Fruit fly (Drosophila melanogaster) whole organism, embryonic: ENCODE results near the gene rasp.

ENCODE experiments used
- B-H1 ChIP-seq: fragments of 200-800 bp; sonication (Bioruptor generic); IDR thresholded peaks from 3 replicates; pipeline ENCODE4 v1.3.6; 2022; ENCODE audit warnings: missing biosample characterization, missing genetic modification characterization
- BtbVII ChIP-seq: fragments of 200-800 bp; sonication (Bioruptor generic); optimal IDR thresholded peaks from 3 replicates; lab custom pipeline; 2017; ENCODE audit warnings: missing biosample characterization, mild to moderate bottlenecking, missing genetic modification characterization
- CG10366 ChIP-seq: fragments of 200-800 bp; sonication (Bioruptor generic); IDR thresholded peaks from 2 replicates; pipeline ENCODE4 v1.3.6; 2022; ENCODE audit warnings: missing biosample characterization, missing genetic modification characterization
- CG12236 ChIP-seq: fragments of 200-800 bp; sonication (Bioruptor generic); optimal IDR thresholded peaks from 2 replicates; lab custom pipeline; 2016; ENCODE audit warnings: missing biosample characterization, missing genetic modification characterization
- CG15011 ChIP-seq: fragments of 200-800 bp; sonication (Bioruptor generic); optimal IDR thresholded peaks from 3 replicates; lab custom pipeline; 2018; ENCODE audit warnings: missing biosample characterization, mild to moderate bottlenecking, missing genetic modification characterization
- CG16863 ChIP-seq: fragments of 200-800 bp; sonication (Bioruptor generic); optimal IDR thresholded peaks from 3 replicates; lab custom pipeline; 2016; ENCODE audit warnings: missing biosample characterization, missing genetic modification characterization
- CG17361 ChIP-seq: fragments of 200-800 bp; sonication (Bioruptor generic); IDR thresholded peaks from 3 replicates; pipeline ENCODE4 v1.3.6; 2022; ENCODE audit warnings: missing biosample characterization, missing genetic modification characterization
- CG17568 ChIP-seq: fragments of 200-800 bp; sonication (Bioruptor generic); optimal IDR thresholded peaks from 2 replicates; lab custom pipeline; 2018; ENCODE audit warnings: missing biosample characterization, mild to moderate bottlenecking, missing genetic modification characterization, moderate library complexity
- CG1832 ChIP-seq: fragments of 200-800 bp; sonication (Bioruptor generic); optimal IDR thresholded peaks from 2 replicates; lab custom pipeline; 2017; ENCODE audit warnings: missing biosample characterization, mild to moderate bottlenecking, missing genetic modification characterization, inconsistent platforms
- CG18476 ChIP-seq: fragments of 200-800 bp; sonication (Bioruptor generic); optimal IDR thresholded peaks from 2 replicates; lab custom pipeline; 2016; ENCODE audit warnings: missing biosample characterization, mild to moderate bottlenecking, missing genetic modification characterization
- CG32532 ChIP-seq: fragments of 200-800 bp; sonication (Bioruptor generic); IDR thresholded peaks from 2 replicates; pipeline ENCODE4 v1.3.6; 2022; ENCODE audit warnings: missing biosample characterization, missing genetic modification characterization
- CG5180 ChIP-seq: fragments of 200-800 bp; sonication (Bioruptor generic); optimal IDR thresholded peaks from 3 replicates; lab custom pipeline; 2017; ENCODE audit warnings: missing biosample characterization, missing genetic modification characterization, mild to moderate bottlenecking, moderate library complexity, missing genetic modification reagents
- CG7786 ChIP-seq: fragments of 200-800 bp; sonication (Bioruptor generic); optimal IDR thresholded peaks from 2 replicates; lab custom pipeline; 2016; ENCODE audit warnings: missing biosample characterization, missing genetic modification characterization
- CG7963 ChIP-seq: fragments of 200-800 bp; sonication (Bioruptor generic); IDR thresholded peaks from 3 replicates; pipeline ENCODE4 v1.3.6; 2022; ENCODE audit warnings: missing biosample characterization, missing genetic modification characterization; ENCODE audit not compliant: partially characterized antibody
- CG8290 ChIP-seq, 3 experiments: fragments of 200-800 bp; sonication (Bioruptor generic); optimal IDR thresholded peaks; 2 replicates each; lab custom pipeline; 2016 to 2019; ENCODE audit warnings: missing biosample characterization in 3 of 3, missing genetic modification characterization in 3 of 3, mild to moderate bottlenecking in 2 of 3, moderate library complexity in 1 of 3
- CG8478 ChIP-seq: fragments of >200 bp; optimal IDR thresholded peaks from 2 replicates; lab custom pipeline; 2018
- CG8765 ChIP-seq: fragments of 200-800 bp; sonication (Bioruptor generic); IDR thresholded peaks from 2 replicates; pipeline ENCODE4 v1.3.6; 2022; ENCODE audit warnings: missing biosample characterization, missing genetic modification characterization
- CTCF ChIP-seq: fragments of 200-800 bp; sonication (Bioruptor generic); optimal IDR thresholded peaks from 2 replicates; lab custom pipeline; 2017; ENCODE audit warnings: missing biosample characterization, mild to moderate bottlenecking, missing genetic modification characterization, moderate library complexity
- CoRest ChIP-seq: fragments of 200-800 bp; sonication (Bioruptor generic); optimal IDR thresholded peaks from 3 replicates; lab custom pipeline; 2018; ENCODE audit warnings: missing biosample characterization, mild to moderate bottlenecking, missing genetic modification characterization, moderate library complexity
- Dfd ChIP-seq, 2 experiments: fragments of >200 bp; optimal IDR thresholded peaks; 2 replicates each; lab custom pipeline; 2017; ENCODE audit warnings: missing biosample characterization in 2 of 2, missing genetic modification characterization in 2 of 2
- Dip3 ChIP-seq: fragments of 200-800 bp; sonication (Bioruptor generic); optimal IDR thresholded peaks from 3 replicates; lab custom pipeline; 2016; ENCODE audit warnings: missing biosample characterization, missing genetic modification characterization
- Dll ChIP-seq: fragments of 200-800 bp; sonication (Bioruptor generic); IDR thresholded peaks from 4 replicates; pipeline ENCODE4 v1.3.6; 2022; ENCODE audit warnings: missing biosample characterization, missing genetic modification characterization; ENCODE audit not compliant: partially characterized antibody
- Dref ChIP-seq: fragments of 200-800 bp; sonication (Bioruptor generic); IDR thresholded peaks from 2 replicates; pipeline ENCODE4 v1.3.6; 2022; ENCODE audit warnings: missing biosample characterization, missing genetic modification characterization
- Ets97D ChIP-seq: fragments of 200-800 bp; sonication (Bioruptor generic); optimal IDR thresholded peaks from 3 replicates; lab custom pipeline; 2016; ENCODE audit warnings: missing biosample characterization, missing genetic modification characterization
- Fer1 ChIP-seq: fragments of 200-800 bp; sonication (Bioruptor generic); optimal IDR thresholded peaks from 2 replicates; lab custom pipeline; 2017; ENCODE audit warnings: missing biosample characterization, mild to moderate bottlenecking, missing genetic modification characterization
- HLH54F ChIP-seq: fragments of 200-800 bp; sonication (Bioruptor generic); optimal IDR thresholded peaks from 3 replicates; lab custom pipeline; 2016; ENCODE audit warnings: missing biosample characterization, missing genetic modification characterization
- Hr51 ChIP-seq, 2 experiments: fragments of 200-800 bp; sonication (Bioruptor generic); optimal IDR thresholded peaks; 2 replicates in 1 of 2; 3 replicates in 1 of 2; lab custom pipeline; 2016 to 2018; ENCODE audit warnings: missing biosample characterization in 2 of 2, missing genetic modification characterization in 2 of 2, mild to moderate bottlenecking in 1 of 2, moderate library complexity in 1 of 2
- Lhr ChIP-seq: fragments of 200-800 bp; sonication (Bioruptor generic); optimal IDR thresholded peaks from 3 replicates; lab custom pipeline; 2017; ENCODE audit warnings: mild to moderate bottlenecking, missing biosample characterization, missing genetic modification reagents, missing genetic modification characterization
- Myb ChIP-seq: fragments of 200-800 bp; sonication (Bioruptor generic); optimal IDR thresholded peaks from 2 replicates; lab custom pipeline; 2016; ENCODE audit warnings: missing biosample characterization, missing genetic modification characterization
- NFAT ChIP-seq: fragments of 200-800 bp; sonication (Bioruptor generic); IDR thresholded peaks from 2 replicates; pipeline ENCODE4 v1.3.6; 2022; ENCODE audit warnings: missing biosample characterization, missing genetic modification characterization
- NfI ChIP-seq: fragments of 200-800 bp; sonication (Bioruptor generic); optimal IDR thresholded peaks from 3 replicates; lab custom pipeline; 2018; ENCODE audit warnings: missing biosample characterization, mild to moderate bottlenecking, missing genetic modification characterization, moderate library complexity
- Pdp1 ChIP-seq, 2 experiments: fragments of 200-800 bp; sonication (Bioruptor generic); optimal IDR thresholded peaks; 3 replicates each; lab custom pipeline; 2016; ENCODE audit warnings: missing biosample characterization in 2 of 2, missing genetic modification characterization in 2 of 2, mild to moderate bottlenecking in 1 of 2, moderate library complexity in 1 of 2
- Six4 ChIP-seq: fragments of 200-800 bp; sonication (Bioruptor generic); optimal IDR thresholded peaks from 2 replicates; lab custom pipeline; 2016; ENCODE audit warnings: missing biosample characterization, missing genetic modification characterization
- Sry-δ ChIP-seq: fragments of 200-800 bp; sonication (Bioruptor generic); optimal IDR thresholded peaks from 2 replicates; lab custom pipeline; 2016; ENCODE audit warnings: missing biosample characterization, missing genetic modification characterization
- bab2 ChIP-seq: fragments of 200-800 bp; sonication (Bioruptor generic); optimal IDR thresholded peaks from 2 replicates; lab custom pipeline; 2016; ENCODE audit warnings: missing biosample characterization, missing genetic modification characterization
- bowl ChIP-seq: fragments of 200-800 bp; sonication (Bioruptor generic); IDR thresholded peaks from 2 replicates; pipeline ENCODE4 v1.3.6; 2022; ENCODE audit warnings: missing biosample characterization, missing genetic modification characterization
- crol ChIP-seq: fragments of 200-800 bp; sonication (Bioruptor generic); IDR thresholded peaks from 2 replicates; pipeline ENCODE4 v1.3.6; 2022; ENCODE audit warnings: missing biosample characterization, missing genetic modification characterization
- en ChIP-seq: fragments of 200-800 bp; sonication (Bioruptor generic); optimal IDR thresholded peaks from 2 replicates; lab custom pipeline; 2016; ENCODE audit warnings: missing biosample characterization, missing genetic modification characterization
- gcm ChIP-seq: fragments of 200-800 bp; sonication (Bioruptor generic); optimal IDR thresholded peaks from 2 replicates; lab custom pipeline; 2019; ENCODE audit warnings: missing biosample characterization, mild to moderate bottlenecking, missing genetic modification characterization, moderate library complexity
- gcm2 ChIP-seq: fragments of 200-800 bp; sonication (Bioruptor generic); optimal IDR thresholded peaks from 2 replicates; lab custom pipeline; 2016; ENCODE audit warnings: missing biosample characterization, missing genetic modification characterization
- gt ChIP-seq: fragments of 200-800 bp; sonication (Bioruptor generic); IDR thresholded peaks from 2 replicates; pipeline ENCODE4 v1.3.6; 2022; ENCODE audit warnings: missing biosample characterization, missing genetic modification characterization
- ind ChIP-seq: fragments of 200-800 bp; sonication (Bioruptor generic); optimal IDR thresholded peaks from 3 replicates; lab custom pipeline; 2016; ENCODE audit warnings: missing biosample characterization, missing genetic modification characterization
- lbe ChIP-seq: fragments of 200-800 bp; sonication (Bioruptor generic); optimal IDR thresholded peaks from 2 replicates; lab custom pipeline; 2016; ENCODE audit warnings: missing biosample characterization, mild to moderate bottlenecking, missing genetic modification characterization
- lilli ChIP-seq: fragments of 200-800 bp; sonication (Bioruptor generic); optimal IDR thresholded peaks from 3 replicates; lab custom pipeline; 2016; ENCODE audit warnings: missing biosample characterization, missing genetic modification characterization
- otp ChIP-seq: fragments of 200-800 bp; sonication (Bioruptor generic); IDR thresholded peaks from 3 replicates; pipeline ENCODE4, ENCODE4 v1.3.6; 2022; ENCODE audit warnings: missing biosample characterization, missing genetic modification characterization
- peb ChIP-seq: fragments of 200-800 bp; sonication (Bioruptor generic); IDR thresholded peaks from 2 replicates; pipeline ENCODE4 v1.3.6; 2022; ENCODE audit warnings: missing biosample characterization, missing genetic modification characterization
- psq ChIP-seq: fragments of 200-800 bp; sonication (Bioruptor generic); optimal IDR thresholded peaks from 2 replicates; lab custom pipeline; 2017; ENCODE audit warnings: missing biosample characterization, missing genetic modification characterization
- ro ChIP-seq: fragments of 200-800 bp; sonication (Bioruptor generic); IDR thresholded peaks from 2 replicates; pipeline ENCODE4 v1.3.6; 2022; ENCODE audit warnings: missing biosample characterization, missing genetic modification characterization
- scrt ChIP-seq: fragments of 200-800 bp; sonication (Bioruptor generic); optimal IDR thresholded peaks from 2 replicates; lab custom pipeline; 2018; ENCODE audit warnings: missing biosample characterization, mild to moderate bottlenecking, missing genetic modification characterization, moderate library complexity
- sqz ChIP-seq: fragments of 200-800 bp; sonication (Bioruptor generic); optimal IDR thresholded peaks from 3 replicates; lab custom pipeline; 2018; ENCODE audit warnings: missing biosample characterization, mild to moderate bottlenecking, missing genetic modification characterization
- vnd ChIP-seq: fragments of 200-800 bp; sonication (Bioruptor generic); IDR thresholded peaks from 3 replicates; pipeline ENCODE4 v1.3.6; 2022; ENCODE audit warnings: missing biosample characterization, missing genetic modification characterization; ENCODE audit not compliant: partially characterized antibody

Gene rasp

dm6 chr3L:3192912-3193311 lies 30.9 kb downstream of the rasp start, which contains the start of gene Hsp83 (continued):
- no peak for TF ChIP-seq vnd (GFP tag; lab: Robert Waterston, UW)
- TF ChIP-seq gcm (GFP tag; lab: Kevin White, UChicago): peak; percentile 98
- no peak for TF ChIP-seq CG8478 (lab: Kevin White, UChicago)
- peak; percentile 84 for TF ChIP-seq ind (GFP tag; lab: Kevin White, UChicago)
- no peak for TF ChIP-seq Dll (GFP tag; lab: Robert Waterston, UW)
- peak; percentile 90 for TF ChIP-seq CG16863 (GFP tag; lab: Kevin White, UChicago)
- TF ChIP-seq Lhr (GFP tag; lab: Kevin White, UChicago): peak; percentile 91
- 0 out of 2 replicates have a peak, but pooled peaks have one; percentile 62 for TF ChIP-seq peb (GFP tag; lab: Robert Waterston, UW)
- peak; percentile 85 for TF ChIP-seq CG10366 (GFP tag; lab: Robert Waterston, UW)
- peak; percentile 54; the same call in 1 of the 2 replicates for TF ChIP-seq crol (GFP tag; lab: Robert Waterston, UW)
- TF ChIP-seq CG7963 (GFP tag; lab: Robert Waterston, UW): no peak
- TF ChIP-seq CG12236 (GFP tag; lab: Kevin White, UChicago): peak; percentile 88
- peak; percentile 95 for TF ChIP-seq CG32532 (GFP tag; lab: Robert Waterston, UW)
- peak; percentile 79 for TF ChIP-seq bab2
- no peak for TF ChIP-seq Dfd (GFP tag; optimal IDR thresholded peaks at IDR 0.05; lab: Kevin White, UChicago)
- peak; percentile 100 for TF ChIP-seq Ets97D (GFP tag; lab: Kevin White, UChicago)
- no peak for TF ChIP-seq CG8765 (GFP tag; lab: Robert Waterston, UW)
- peak; percentile 98 for TF ChIP-seq NfI (GFP tag; lab: Kevin White, UChicago)
- peak; percentile 96 for TF ChIP-seq NFAT (GFP tag; lab: Robert Waterston, UW)
- TF ChIP-seq CG15011 (GFP tag; lab: Kevin White, UChicago): peak; percentile 95
- TF ChIP-seq CG8290 (GFP tag; optimal IDR thresholded peaks at IDR 0.05; lab: Kevin White, UChicago): peak; percentile 91
- peak; percentile 97 for TF ChIP-seq CG8290 (tag; optimal IDR thresholded peaks at IDR 0.05; lab: Kevin White, UChicago)
- TF ChIP-seq otp: peak; percentile 98
- peak; percentile 88 for TF ChIP-seq Six4 (GFP tag; lab: Kevin White, UChicago)
- peak; percentile 83 for TF ChIP-seq CG18476 (GFP tag; lab: Kevin White, UChicago)
- TF ChIP-seq psq (GFP tag; lab: Kevin White, UChicago): peak; percentile 78
- peak; percentile 92 for TF ChIP-seq CG5180 (GFP tag; lab: Kevin White, UChicago)
- TF ChIP-seq CG17361: peak; percentile 81
- peak; percentile 58; the same call in 1 of the 2 replicates for TF ChIP-seq gt (GFP tag; lab: Robert Waterston, UW)
- TF ChIP-seq ro (GFP tag; lab: Robert Waterston, UW): peak; percentile 40; the same call in 1 of the 2 replicates
- peak; percentile 81; the same call in 1 of the 2 replicates for TF ChIP-seq bowl (GFP tag; lab: Robert Waterston, UW)
- peak; percentile 90 to 96 for TF ChIP-seq Hr51 (GFP tag; optimal IDR thresholded peaks at IDR 0.05; lab: Kevin White, UChicago)
- no peak for TF ChIP-seq CG1832 (GFP tag; lab: Kevin White, UChicago)
- peak; percentile 95 for TF ChIP-seq lbe
- TF ChIP-seq CoRest (tag; lab: Kevin White, UChicago): peak; percentile 61
- TF ChIP-seq scrt: peak; percentile 98
- peak; percentile 99 for TF ChIP-seq CG17568
- peak; percentile 86 for TF ChIP-seq Dip3 (GFP tag; lab: Kevin White, UChicago)
- no peak; the same call in 1 of the 2 replicates for TF ChIP-seq Dref
- peak; percentile 98 for TF ChIP-seq sqz
- TF ChIP-seq B-H1: peak; percentile 82; the same call in 2 of the 3 replicates
- peak; percentile 100 for TF ChIP-seq Fer1
- no peak for TF ChIP-seq Sry-δ (GFP tag; lab: Kevin White, UChicago)
- TF ChIP-seq lilli: peak; percentile 88
- TF ChIP-seq en (GFP tag; lab: Kevin White, UChicago): peak; percentile 91
- TF ChIP-seq gcm2 (GFP tag; lab: Kevin White, UChicago): peak; percentile 92
- TF ChIP-seq CTCF (GFP tag; lab: Kevin White, UChicago): peak; percentile 80
- peak; percentile 88 for TF ChIP-seq HLH54F (GFP tag; lab: Kevin White, UChicago)
- TF ChIP-seq CG7786 (GFP tag; lab: Kevin White, UChicago): peak; percentile 89
- peak; percentile 89 for TF ChIP-seq Pdp1 (GFP tag; optimal IDR thresholded peaks at IDR 0.05; lab: Kevin White, UChicago)
- TF ChIP-seq BtbVII (GFP tag; lab: Kevin White, UChicago): peak; percentile 99
- no peak for TF ChIP-seq Myb (GFP tag; lab: Kevin White, UChicago)
